Comparison of ENCODE assay signal across 2 fruit fly cellular contexts in the genomic region with DNA sequence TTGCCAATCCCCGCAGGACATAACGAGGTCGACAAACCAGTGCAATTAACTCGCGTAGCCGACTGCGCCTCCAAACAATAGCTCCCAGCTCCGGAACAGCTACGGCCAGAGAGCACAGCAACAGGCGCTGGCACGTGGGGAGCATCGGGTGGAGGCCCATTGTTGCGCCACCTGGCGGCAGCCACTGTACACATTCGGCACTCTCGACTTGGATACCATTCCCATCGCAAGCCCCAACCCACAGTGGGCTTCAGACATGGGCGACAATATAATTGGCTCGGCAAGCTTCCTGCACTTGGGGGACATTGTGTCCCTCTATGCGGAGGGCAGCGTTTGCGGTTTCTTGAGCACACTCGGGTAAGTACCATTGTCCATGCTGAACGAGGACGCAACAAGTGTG.
TF ChIP-seq lines count a peak whose summit lies in the region.

No protein-coding gene starts in this region.

- peak; percentile 53 to 68 for TF ChIP-seq CTCF in S2 (optimal IDR thresholded peaks at IDR 0.05; lab: Kevin White, UChicago)
- TF ChIP-seq CTCF in whole organism, embryonic (GFP tag; optimal IDR thresholded peaks at IDR 0.05; lab: Kevin White, UChicago), result peak; percentile 80

TF ChIP-seq in whole organism, embryonic, 481 proteins besides CTCF, POLR2A, EP300 and RAD21:
- no peak for TF ChIP-seq CG6689 (GFP tag; IDR thresholded peaks at IDR 0.05; lab: Robert Waterston, UW)
- TF ChIP-seq aop (GFP tag; IDR thresholded peaks at IDR 0.05; lab: Robert Waterston, UW), result no peak
- TF ChIP-seq NfI (GFP tag; optimal IDR thresholded peaks at IDR 0.05; lab: Kevin White, UChicago), result no peak
- no peak for TF ChIP-seq CG6854 (GFP tag; optimal IDR thresholded peaks at IDR 0.05; lab: Kevin White, UChicago)
- no peak for TF ChIP-seq seq (GFP tag; IDR thresholded peaks at IDR 0.05; lab: Robert Waterston, UW)
- 0 out of 2 replicates have a peak, but pooled peaks have one; percentile 16 for TF ChIP-seq NFAT (GFP tag; IDR thresholded peaks at IDR 0.05; lab: Robert Waterston, UW)
- 0 out of 3 replicates have a peak, but pooled peaks have one; percentile 10 for TF ChIP-seq CG11456 (GFP tag; IDR thresholded peaks at IDR 0.05; lab: Robert Waterston, UW)
- TF ChIP-seq CG11247 (GFP tag; IDR thresholded peaks at IDR 0.05; lab: Robert Waterston, UW), result 0 out of 2 replicates have a peak, but pooled peaks have one; percentile 22
- no peak for TF ChIP-seq Poxn (GFP tag; IDR thresholded peaks at IDR 0.05; lab: Robert Waterston, UW)
